Fruit fly (Drosophila melanogaster) whole organism: ENCODE results near the gene Dtwd2.

Experiments used
- CG8478 ChIP-seq: fragments of >200 bp; optimal IDR thresholded peaks from 2 replicates; lab custom pipeline; 2018; ENCODE audit warnings: inconsistent platforms
- Dll ChIP-seq: fragments of >200 bp; optimal IDR thresholded peaks from 2 replicates; lab custom pipeline; 2017
- EcR ChIP-seq, 2 experiments: fragments of >200 bp; optimal IDR thresholded peaks; 2 replicates each; lab custom pipeline; 2017; ENCODE audit warnings: missing biosample characterization in 2 of 2, missing genetic modification characterization in 2 of 2, missing genetic modification reagents in 2 of 2
- pan ChIP-seq: fragments of >200 bp; optimal IDR thresholded peaks from 2 replicates; lab custom pipeline; 2017
- psq ChIP-seq: fragments of >200 bp; optimal IDR thresholded peaks from 2 replicates; lab custom pipeline; 2017
- usp ChIP-seq: fragments of >200 bp; optimal IDR thresholded peaks from 2 replicates; lab custom pipeline; 2017; ENCODE audit warnings: missing biosample characterization, missing genetic modification characterization, mixed read lengths

Dtwd2 gene

dm6 chr3R:7249460-7249859 is at the start of gene Dtwd2, which contains the start of gene CG1227:
Gene Dtwd2 (plus strand): TSS chr3R:7249795.
Gene CG1227 (minus strand): TSS chr3R:7249738.
- TF ChIP-seq psq (no peak), CG8478 (lab: Kevin White, UChicago) (no peak), usp (GFP tag; lab: Kevin White, UChicago) (no peak), EcR (GFP tag; optimal IDR thresholded peaks at IDR 0.05; lab: Kevin White, UChicago) (no peak), Dll (lab: Kevin White, UChicago) (no peak), pan (lab: Kevin White, UChicago) (no peak)

- TF ChIP-seq CG8478 (lab: Kevin White, UChicago) = no peak
- TF ChIP-seq pan (lab: Kevin White, UChicago) = no peak
- no peak for TF ChIP-seq usp (GFP tag; lab: Kevin White, UChicago)
These were observed 49.7 kb upstream of the Dtwd2 start for dm6 chr3R:7199849-7200248.

DNA sequence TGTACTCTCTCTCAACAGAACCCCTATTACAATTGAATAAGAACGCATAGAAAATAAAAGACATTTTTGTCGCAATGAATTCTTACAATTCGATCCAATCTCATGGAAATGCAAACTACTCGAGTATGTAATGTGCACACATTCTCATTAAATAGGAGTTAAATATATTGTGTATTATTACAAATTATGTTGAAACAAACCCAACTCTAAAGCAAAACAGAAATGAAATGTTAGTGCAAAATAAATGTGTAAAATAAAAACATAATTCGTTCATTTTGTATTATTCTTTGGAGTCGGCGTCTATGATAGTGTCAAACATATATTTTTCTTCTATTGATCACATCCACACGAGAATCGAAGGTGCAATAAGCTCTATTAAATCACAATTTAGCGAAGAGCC is 48.9 kb upstream of the Dtwd2 start, which contains the start of gene CG14609:
CG14609 (plus strand) TSS at position 301 of the 400 bp plus-strand sequence.
- no peak for TF ChIP-seq Dll (lab: Kevin White, UChicago)
- no peak for TF ChIP-seq EcR (GFP tag; optimal IDR thresholded peaks at IDR 0.05; lab: Kevin White, UChicago)
- TF ChIP-seq CG8478 (lab: Kevin White, UChicago) = no peak
- no peak for TF ChIP-seq pan (lab: Kevin White, UChicago)
- TF ChIP-seq usp (GFP tag; lab: Kevin White, UChicago) = no peak
- TF ChIP-seq psq = no peak

dm6 chr3R:7208331-7208730 is 41.3 kb upstream of the Dtwd2 start, which contains the start of gene CG1288:
Gene CG1288 (minus strand): TSS chr3R:7208431.
- TF ChIP-seq Dll (lab: Kevin White, UChicago) (no peak), psq (no peak), CG8478 (lab: Kevin White, UChicago) (no peak), EcR (GFP tag; optimal IDR thresholded peaks at IDR 0.05; lab: Kevin White, UChicago) (no peak), pan (lab: Kevin White, UChicago) (no peak), usp (GFP tag; lab: Kevin White, UChicago) (no peak)

DNA sequence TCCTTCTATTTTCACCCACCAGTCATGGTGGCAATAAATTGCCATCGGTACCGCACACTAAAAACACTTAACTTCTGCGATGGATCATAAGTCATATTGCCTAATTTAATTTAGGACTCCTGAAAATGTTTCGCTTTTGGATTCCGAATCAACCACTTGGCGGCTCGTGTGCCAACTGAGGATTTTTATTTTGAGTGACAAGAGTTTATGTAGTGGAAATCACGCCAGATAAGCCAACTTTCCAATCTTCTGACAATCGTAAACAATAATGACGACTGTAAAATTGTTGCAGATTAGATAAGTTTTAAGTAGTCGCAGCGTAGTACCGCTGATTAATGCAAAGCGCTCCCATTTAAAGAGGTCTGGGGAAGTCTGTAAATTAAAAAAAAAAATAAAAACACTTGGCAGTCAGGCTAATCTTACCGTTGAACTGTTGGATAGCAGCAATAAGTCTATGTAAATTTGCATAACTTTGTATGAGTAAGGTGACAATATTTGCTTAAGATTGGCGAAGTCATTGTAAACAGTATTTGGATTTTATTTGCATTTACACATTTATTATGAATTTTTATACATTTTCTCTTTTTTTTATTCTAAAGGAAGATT is 32.6 kb upstream of the Dtwd2 start, which contains the start of gene CG14606:
CG14606 (minus strand) TSS at position 160 of the 606 bp plus-strand sequence.
- no peak for TF ChIP-seq psq
- TF ChIP-seq usp (GFP tag; lab: Kevin White, UChicago) = no peak
- TF ChIP-seq pan (lab: Kevin White, UChicago) = no peak
- TF ChIP-seq Dll (lab: Kevin White, UChicago) = no peak
- no peak for TF ChIP-seq EcR (GFP tag; optimal IDR thresholded peaks at IDR 0.05; lab: Kevin White, UChicago)
- TF ChIP-seq CG8478 (lab: Kevin White, UChicago) = no peak

- TF ChIP-seq Dll (lab: Kevin White, UChicago) = no peak
- no peak for TF ChIP-seq pan (lab: Kevin White, UChicago)
- no peak for TF ChIP-seq EcR (GFP tag; optimal IDR thresholded peaks at IDR 0.05; lab: Kevin White, UChicago)
- no peak for TF ChIP-seq CG8478 (lab: Kevin White, UChicago)
- no peak for TF ChIP-seq psq
- no peak for TF ChIP-seq usp (GFP tag; lab: Kevin White, UChicago)
These were observed 30.0 kb upstream of the Dtwd2 start, which contains the start of gene CG14605 for dm6 chr3R:7219605-7220004. Gene CG14605 (minus strand): TSS chr3R:7219705.

dm6 chr3R:7223972-7224464 is 25.6 kb upstream of the Dtwd2 start, which contains the start of gene thw:
Gene thw (plus strand): TSS chr3R:7224414.
- TF ChIP-seq pan (lab: Kevin White, UChicago) (no peak), CG8478 (lab: Kevin White, UChicago) (no peak), psq (no peak), usp (GFP tag; lab: Kevin White, UChicago) (no peak), Dll (lab: Kevin White, UChicago) (no peak), EcR (GFP tag; optimal IDR thresholded peaks at IDR 0.05; lab: Kevin White, UChicago) (no peak)

- no peak for TF ChIP-seq EcR (GFP tag; optimal IDR thresholded peaks at IDR 0.05; lab: Kevin White, UChicago)
- TF ChIP-seq psq = no peak
- no peak for TF ChIP-seq usp (GFP tag; lab: Kevin White, UChicago)
- TF ChIP-seq Dll (lab: Kevin White, UChicago) = no peak
- TF ChIP-seq CG8478 (lab: Kevin White, UChicago) = no peak
- TF ChIP-seq pan (lab: Kevin White, UChicago) = no peak
These were observed 8.1 kb upstream of the Dtwd2 start, which contains the start of gene CG14607 for dm6 chr3R:7241460-7241859. Gene CG14607 (plus strand): TSS chr3R:7241760.

- TF ChIP-seq CG8478 (lab: Kevin White, UChicago) (no peak), psq (no peak), Dll (lab: Kevin White, UChicago) (no peak), EcR (GFP tag; optimal IDR thresholded peaks at IDR 0.05; lab: Kevin White, UChicago) (no peak), pan (lab: Kevin White, UChicago) (no peak), usp (GFP tag; lab: Kevin White, UChicago) (no peak)
These were observed 2.7 kb upstream of the Dtwd2 start, which contains the start of the genes Noc3 and CG10053 for dm6 chr3R:7246889-7247288. Gene Noc3 (minus strand): TSS chr3R:7246969. Gene CG10053 (plus strand): TSS chr3R:7247090.

DNA sequence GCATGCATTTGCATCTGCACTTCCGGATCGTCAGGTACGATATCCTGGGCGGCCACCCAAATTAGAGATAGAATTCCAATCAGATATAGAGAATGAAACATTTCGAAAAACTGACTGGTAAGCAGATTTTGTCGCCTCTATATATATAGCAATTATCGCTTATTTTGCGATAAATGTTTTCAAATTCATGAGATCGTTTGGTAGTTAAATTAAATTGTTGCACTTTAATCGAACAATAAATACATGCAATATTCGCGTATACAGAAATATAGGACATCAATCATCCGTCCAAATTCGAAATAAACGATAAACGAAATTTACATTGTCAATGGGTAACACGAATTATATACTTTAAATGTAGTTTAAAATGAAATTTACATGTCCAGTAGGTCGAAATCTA is 2.3 kb downstream of the Dtwd2 start, which contains the start of gene Obp84a:
Obp84a (minus strand) TSS at position 101 of the 400 bp plus-strand sequence.
- TF ChIP-seq pan (lab: Kevin White, UChicago) (no peak), Dll (lab: Kevin White, UChicago) (no peak), CG8478 (lab: Kevin White, UChicago) (no peak), usp (GFP tag; lab: Kevin White, UChicago) (no peak), psq (no peak), EcR (GFP tag; optimal IDR thresholded peaks at IDR 0.05; lab: Kevin White, UChicago) (no peak)

DNA sequence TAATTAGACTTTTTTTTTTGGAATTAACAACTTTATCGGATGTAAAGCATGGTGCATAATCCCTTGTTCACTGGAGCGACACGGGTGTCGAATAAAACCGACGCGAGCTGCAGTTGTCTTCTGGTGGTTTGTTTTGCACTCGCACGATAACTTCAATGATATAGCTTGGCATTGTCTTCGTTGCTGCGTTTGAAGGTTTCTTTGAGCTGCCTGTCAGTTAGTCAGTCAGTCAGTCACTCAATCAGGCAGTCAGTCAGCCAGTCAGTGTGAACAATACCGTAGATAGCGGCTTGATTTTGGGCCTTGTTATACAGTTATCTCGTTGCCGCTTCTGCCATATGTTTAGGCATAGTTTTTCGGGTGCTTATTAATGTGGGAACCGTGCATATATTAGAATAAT is 10.0 kb downstream of the Dtwd2 start:
- no peak for TF ChIP-seq psq
- no peak for TF ChIP-seq EcR (GFP tag; optimal IDR thresholded peaks at IDR 0.05; lab: Kevin White, UChicago)
- TF ChIP-seq pan (lab: Kevin White, UChicago) = no peak
- TF ChIP-seq usp (GFP tag; lab: Kevin White, UChicago) = no peak
- TF ChIP-seq CG8478 (lab: Kevin White, UChicago) = no peak
- TF ChIP-seq Dll (lab: Kevin White, UChicago) = no peak
